Worm (Caenorhabditis elegans): ENCODE data around the gene ZC513.2.

DNA sequence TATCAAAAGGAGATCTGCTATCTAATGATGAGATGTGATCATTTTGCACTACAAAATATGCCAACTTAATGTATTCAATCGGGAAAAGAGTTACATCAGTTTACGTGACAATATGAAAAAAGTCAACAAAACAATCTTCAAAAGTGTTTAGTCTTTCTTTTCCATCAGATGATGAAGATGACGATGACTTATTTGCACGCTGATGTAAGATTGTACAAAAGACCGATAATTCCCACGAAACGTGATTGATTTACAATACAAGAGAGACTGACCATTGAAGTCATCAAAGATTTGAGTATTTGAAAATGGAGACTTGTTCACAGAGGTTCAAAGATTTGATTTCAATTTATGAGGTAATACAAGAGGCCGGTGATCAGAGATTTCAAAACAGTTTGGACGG, 29.0 kb upstream of the ZC513.2 start:
- TF ChIP-seq nhr-12 (tag; optimal IDR thresholded peaks at IDR 0.05) (no peak), fkh-10 (GFP tag; optimal IDR thresholded peaks at IDR 0.05) (no peak), nhr-23 (tag; optimal IDR thresholded peaks at IDR 0.05) (no peak), tbx-2 (tag; optimal IDR thresholded peaks at IDR 0.05) (no peak), snpc-4 (tag; optimal IDR thresholded peaks at IDR 0.05) (no peak), R02D3.7 (tag; optimal IDR thresholded peaks at IDR 0.05) (no peak)
